Worm (Caenorhabditis elegans): Measurements from ENCODE around the gene tyr-6.

The tyr-6 gene

ce11 chrIV:6496103-6496502 is 15.8 kb downstream of the tyr-6 start:
- no peak for TF ChIP-seq nhr-11 (tag; optimal IDR thresholded peaks at IDR 0.05)
- no peak for TF ChIP-seq ttx-3 (tag; optimal IDR thresholded peaks at IDR 0.05)
- TF ChIP-seq ceh-48 (tag; optimal IDR thresholded peaks at IDR 0.05): no peak
- TF ChIP-seq pax-1 (tag; optimal IDR thresholded peaks at IDR 0.05): no peak
- TF ChIP-seq K09A11.1 (tag; optimal IDR thresholded peaks at IDR 0.05; ENCODE audit: insufficient read depth): no peak
- no peak for TF ChIP-seq che-1 (tag; optimal IDR thresholded peaks at IDR 0.05)
- no peak for TF ChIP-seq pag-3 (tag; optimal IDR thresholded peaks at IDR 0.05; ENCODE audit: borderline replicate concordance)
- no peak for TF ChIP-seq hlh-15 (tag; optimal IDR thresholded peaks at IDR 0.05)
- no peak for TF ChIP-seq madf-2 (tag; optimal IDR thresholded peaks at IDR 0.05)
- TF ChIP-seq ceh-34 (tag; optimal IDR thresholded peaks at IDR 0.05): no peak
- no peak for TF ChIP-seq pqm-1 (tag; optimal IDR thresholded peaks at IDR 0.05)
- no peak for TF ChIP-seq lin-11 (tag; optimal IDR thresholded peaks at IDR 0.05)
- no peak for TF ChIP-seq ama-1 (optimal IDR thresholded peaks at IDR 0.05)
- no peak for TF ChIP-seq ref-2 (tag; optimal IDR thresholded peaks at IDR 0.05)
- TF ChIP-seq hlh-13 (GFP tag; optimal IDR thresholded peaks at IDR 0.05): no peak
- TF ChIP-seq ceh-19 (GFP tag; optimal IDR thresholded peaks at IDR 0.05): no peak
- TF ChIP-seq hlh-6 (tag; optimal IDR thresholded peaks at IDR 0.05): no peak
- no peak for TF ChIP-seq K02D7.2 (tag; optimal IDR thresholded peaks at IDR 0.05)
- no peak for TF ChIP-seq T23F11.4 (GFP tag; optimal IDR thresholded peaks at IDR 0.05)
- TF ChIP-seq unc-86 (tag; optimal IDR thresholded peaks at IDR 0.05): no peak

DNA sequence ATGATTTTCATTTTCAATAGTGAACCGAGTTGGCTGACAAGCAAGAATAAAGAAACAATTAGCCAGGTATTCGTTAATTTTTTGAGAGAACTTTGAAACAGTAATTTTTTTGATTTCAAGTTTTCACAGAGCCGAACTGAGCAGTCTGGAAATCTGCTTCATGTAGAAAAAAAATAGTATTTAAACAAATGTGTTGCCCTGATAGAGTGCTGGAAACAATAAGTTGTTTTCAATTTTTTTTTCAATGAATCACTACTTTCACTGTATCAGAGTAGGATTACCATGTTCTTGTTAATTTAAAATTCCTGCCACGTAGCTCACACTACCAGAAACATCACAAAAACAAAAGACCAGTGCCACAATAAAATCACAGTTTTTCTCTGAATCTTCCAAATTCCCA is 20.1 kb downstream of the tyr-6 start:
- TF ChIP-seq hlh-30 (tag; optimal IDR thresholded peaks at IDR 0.05; ENCODE audit: insufficient read depth) (no peak), odd-2 (tag; optimal IDR thresholded peaks at IDR 0.05) (no peak)

DNA sequence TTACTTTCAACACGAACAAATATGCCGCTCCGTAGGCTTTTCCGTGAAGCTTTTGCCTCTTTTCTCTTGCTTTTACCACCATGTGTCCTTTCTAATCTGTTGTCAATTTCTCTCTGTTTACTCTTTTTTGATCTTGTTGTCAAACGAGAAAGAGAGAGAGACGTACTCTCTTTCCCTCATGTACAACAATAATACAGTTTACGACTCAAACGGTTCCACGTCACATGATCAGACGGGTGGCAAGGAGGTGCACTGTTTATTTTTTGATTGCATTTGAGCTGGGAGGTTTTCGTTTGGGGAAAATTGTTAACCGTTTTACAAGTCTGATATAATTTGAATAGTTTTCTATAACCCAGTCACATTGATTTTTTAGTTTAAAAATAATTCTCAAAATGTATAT is 20.5 kb downstream of the tyr-6 start:
- TF ChIP-seq elt-4 (tag; optimal IDR thresholded peaks at IDR 0.05): no peak
- peak; percentile 39 for TF ChIP-seq hlh-30 (tag; optimal IDR thresholded peaks at IDR 0.05; ENCODE audit: insufficient read depth)
- TF ChIP-seq dve-1 (tag; optimal IDR thresholded peaks at IDR 0.05): peak; percentile 44
- TF ChIP-seq ceh-18 (tag; optimal IDR thresholded peaks at IDR 0.05): peak; percentile 27

DNA sequence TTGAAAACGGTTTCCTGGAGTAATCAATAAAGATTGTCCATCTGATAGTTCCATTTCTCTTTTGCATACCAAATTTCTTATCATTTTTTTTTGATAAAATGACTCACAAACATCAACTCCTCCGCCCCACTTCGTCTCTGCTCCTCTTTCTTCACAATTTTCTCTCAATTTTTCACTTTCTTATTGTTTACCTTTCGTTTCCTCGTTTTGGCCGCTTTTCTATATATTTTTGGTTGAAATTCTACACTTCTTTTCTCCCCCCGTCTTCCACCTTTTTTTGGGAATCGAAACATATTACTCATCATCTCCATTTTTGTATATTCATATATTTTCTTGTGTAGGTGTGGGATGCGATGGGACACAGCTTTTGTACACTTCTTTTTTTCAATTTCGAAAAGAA is 22.4 kb downstream of the tyr-6 start:
- peak; percentile 26 for TF ChIP-seq elt-2 (tag; optimal IDR thresholded peaks at IDR 0.05)
- no peak for TF ChIP-seq madf-2 (tag; optimal IDR thresholded peaks at IDR 0.05)

ce11 chrIV:6506424-6506823 is 26.1 kb downstream of the tyr-6 start, which contains the start of gene pqn-89:
pqn-89 (plus strand) TSS chrIV:6506724.
- TF ChIP-seq madf-2 (tag; optimal IDR thresholded peaks at IDR 0.05) (no peak), lin-11 (tag; optimal IDR thresholded peaks at IDR 0.05) (no peak), ttx-3 (tag; optimal IDR thresholded peaks at IDR 0.05) (no peak), sdc-2 (tag; optimal IDR thresholded peaks at IDR 0.05) (no peak), ceh-24 (tag; optimal IDR thresholded peaks at IDR 0.05) (no peak), hlh-15 (tag; optimal IDR thresholded peaks at IDR 0.05) (no peak)

ce11 chrIV:6511767-6512166 is 31.4 kb downstream of the tyr-6 start:
- TF ChIP-seq ceh-19 (GFP tag; optimal IDR thresholded peaks at IDR 0.05): no peak
- no peak for TF ChIP-seq hlh-15 (tag; optimal IDR thresholded peaks at IDR 0.05)
- no peak for TF ChIP-seq syd-9 (tag; optimal IDR thresholded peaks at IDR 0.05)
- no peak for TF ChIP-seq ama-1 (optimal IDR thresholded peaks at IDR 0.05)
- no peak for TF ChIP-seq sox-4 (tag; optimal IDR thresholded peaks at IDR 0.05)
- TF ChIP-seq pros-1 (tag; optimal IDR thresholded peaks at IDR 0.05): no peak
- no peak for TF ChIP-seq sox-2 (GFP tag; IDR thresholded peaks at IDR 0.05)
- TF ChIP-seq lim-6 (tag; optimal IDR thresholded peaks at IDR 0.05): no peak
- no peak for TF ChIP-seq ceh-48 (tag; optimal IDR thresholded peaks at IDR 0.05)
- no peak for TF ChIP-seq madf-2 (tag; optimal IDR thresholded peaks at IDR 0.05)
- TF ChIP-seq unc-3 (GFP tag; conservative IDR thresholded peaks at IDR 0.05): no peak
- no peak for TF ChIP-seq unc-3 (tag; optimal IDR thresholded peaks at IDR 0.05)
- TF ChIP-seq hlh-30 (tag; optimal IDR thresholded peaks at IDR 0.05; ENCODE audit: insufficient read depth): no peak
- TF ChIP-seq ahr-1 (tag; optimal IDR thresholded peaks at IDR 0.05): no peak
- TF ChIP-seq ceh-14 (tag; optimal IDR thresholded peaks at IDR 0.05): no peak
- TF ChIP-seq ceh-34 (tag; optimal IDR thresholded peaks at IDR 0.05): no peak
- TF ChIP-seq Y22D7AL.16 (tag; optimal IDR thresholded peaks at IDR 0.05): no peak
- TF ChIP-seq ceh-30 (tag; optimal IDR thresholded peaks at IDR 0.05): no peak
